Worm (Caenorhabditis elegans): Measurements from ENCODE around the gene fbxb-41.

DNA sequence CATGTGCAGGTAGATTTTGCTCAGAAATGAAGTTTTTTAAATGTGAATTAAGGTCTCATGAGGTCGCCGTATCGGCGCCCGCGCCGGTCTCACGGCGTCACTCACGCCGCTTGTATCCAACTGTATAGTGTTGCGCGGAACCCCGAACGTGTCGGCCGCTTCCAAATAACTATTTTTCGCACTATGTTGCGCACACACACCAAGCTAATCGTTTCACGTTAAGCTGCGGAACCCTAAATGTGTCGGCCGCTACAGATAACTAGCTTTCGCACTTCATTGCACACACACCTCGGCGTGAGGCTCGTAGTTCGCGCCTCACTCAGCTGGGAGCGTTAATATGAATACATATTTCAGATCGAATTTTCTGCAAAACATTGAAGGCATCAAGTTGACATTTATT, 4.8 kb upstream of the fbxb-41 start:
- TF ChIP-seq ref-1 (GFP tag; conservative IDR thresholded peaks at IDR 0.05) = no peak
- no peak for TF ChIP-seq T22C8.4 (GFP tag; IDR thresholded peaks at IDR 0.05)
- no peak for TF ChIP-seq klf-2 (GFP tag; conservative IDR thresholded peaks at IDR 0.05)
- TF ChIP-seq tab-1 (GFP tag; IDR thresholded peaks at IDR 0.05) = no peak
